Worm (Caenorhabditis elegans): ENCODE measurements around the gene osta-1.

DNA sequence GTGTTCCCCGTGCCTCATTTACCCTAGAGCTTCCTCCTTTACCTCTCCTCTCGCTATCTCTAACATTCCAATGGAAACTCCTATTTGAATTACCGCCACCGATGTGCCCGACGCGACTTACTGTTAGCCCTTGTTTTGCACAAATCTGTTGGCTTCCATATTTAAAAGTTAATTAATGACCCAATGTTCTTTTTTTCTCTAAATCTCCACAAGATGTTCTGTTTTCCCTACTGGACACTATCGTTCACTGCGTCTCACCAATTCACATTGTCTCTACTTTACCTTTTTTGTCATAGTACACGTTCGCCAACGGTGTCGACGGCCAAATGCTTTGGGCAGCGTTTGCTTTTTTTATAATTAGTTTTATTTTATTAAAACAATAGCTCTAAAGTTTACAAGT, 5.9 kb upstream of the osta-1 start:
- TF ChIP-seq snpc-4 (tag; optimal IDR thresholded peaks at IDR 0.05) (no peak), sptf-1 (tag; optimal IDR thresholded peaks at IDR 0.05) (no peak), unc-39 (tag; optimal IDR thresholded peaks at IDR 0.05) (no peak), lsy-2 (tag; optimal IDR thresholded peaks at IDR 0.05) (no peak), sem-2 (GFP tag; optimal IDR thresholded peaks at IDR 0.05) (no peak), ztf-11 (tag; optimal IDR thresholded peaks at IDR 0.05) (no peak), elt-3 (tag; optimal IDR thresholded peaks at IDR 0.05) (no peak), mls-2 (tag; optimal IDR thresholded peaks at IDR 0.05) (no peak), lin-32 (GFP tag; optimal IDR thresholded peaks at IDR 0.05) (no peak)

Measured in whole organism, mixed stage, embryonic.